Fruit fly (Drosophila melanogaster): ENCODE data around the gene CG7443.
A peak's percentile ranks its signal among the peaks of the same experiment; 100 is the strongest.

Gene CG7443

DNA sequence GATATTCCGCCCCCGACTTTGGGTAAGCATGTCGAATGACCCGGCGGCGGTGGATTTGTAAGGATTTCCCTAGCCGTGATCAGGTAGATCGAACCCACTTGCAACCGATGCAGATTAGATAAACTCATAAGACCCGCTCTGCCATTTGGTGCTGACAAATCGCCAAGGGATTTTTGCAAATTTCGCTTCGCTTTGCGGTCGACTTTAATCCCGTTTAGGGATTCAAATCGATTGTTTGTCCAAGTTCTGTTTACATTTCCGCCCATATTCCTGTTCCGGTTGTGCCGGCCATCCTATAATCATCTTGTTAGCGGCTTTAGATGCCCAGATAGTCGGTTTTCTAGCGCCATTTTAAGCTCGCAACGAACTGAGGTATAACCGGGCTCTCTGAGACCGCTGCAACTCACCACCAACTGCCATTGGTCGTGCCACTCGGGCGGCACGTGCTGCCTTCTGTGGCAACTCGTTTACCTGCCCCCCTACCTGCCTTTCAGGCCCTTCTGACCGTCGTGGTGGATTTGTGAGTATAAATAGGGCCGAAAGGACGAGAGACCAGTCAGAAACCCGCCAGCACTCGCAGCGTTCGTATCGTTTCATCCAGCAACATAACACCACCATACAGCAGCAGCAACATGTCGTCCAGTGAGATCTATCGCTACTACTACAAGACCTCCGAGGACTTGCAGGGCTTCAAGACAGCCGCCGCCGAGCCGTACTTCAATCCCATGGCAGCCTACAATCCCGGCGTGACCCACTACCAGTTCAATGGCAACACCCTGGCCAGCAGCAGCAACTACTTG, 46.4 kb upstream of the CG7443 start, which contains the start of gene ato:
TSS of gene ato (plus strand) at position 559 of the 800 bp plus-strand sequence.
- TF ChIP-seq Ets65A (GFP tag) (peak; percentile 15), tll (GFP tag; optimal IDR thresholded peaks at IDR 0.05) (peak in 1 of 2 experiments; percentile 56), Neu2 (GFP tag; optimal IDR thresholded peaks at IDR 0.05; ENCODE audit: borderline replicate concordance) (peak; percentile 41), HLHmδ (GFP tag; optimal IDR thresholded peaks at IDR 0.05) (peak; percentile 95), CG2199 (GFP tag; IDR thresholded peaks at IDR 0.05) (no peak), pho (GFP tag; optimal IDR thresholded peaks at IDR 0.05) (no peak), CTCF (GFP tag; optimal IDR thresholded peaks at IDR 0.05) (no peak), cad (GFP tag; optimal IDR thresholded peaks at IDR 0.05) (no peak), crol (GFP tag; IDR thresholded peaks at IDR 0.05) (peak; percentile 80), CG3995 (GFP tag; optimal IDR thresholded peaks at IDR 0.05) (no peak), fd102C (GFP tag; optimal IDR thresholded peaks at IDR 0.05) (no peak), pzg (GFP tag; optimal IDR thresholded peaks at IDR 0.05) (no peak), Nf-YC (tag; optimal IDR thresholded peaks at IDR 0.05) (peak; percentile 94), Hr3 (GFP tag; optimal IDR thresholded peaks at IDR 0.05) (no peak), Nf-YB (GFP tag; optimal IDR thresholded peaks at IDR 0.05) (peak; percentile 94), sens (GFP tag) (peak; percentile 53), CG10654 (GFP tag; optimal IDR thresholded peaks at IDR 0.05) (no peak), CG15479 (GFP tag; optimal IDR thresholded peaks at IDR 0.05) (peak; percentile 94), Jarid2 (GFP tag; optimal IDR thresholded peaks at IDR 0.05) (peak; percentile 57), CG15011 (GFP tag; optimal IDR thresholded peaks at IDR 0.05) (no peak), Deaf1 (tag; optimal IDR thresholded peaks at IDR 0.05) (peak; percentile 90), dimm (GFP tag; IDR thresholded peaks at IDR 0.05) (no peak)

DNA sequence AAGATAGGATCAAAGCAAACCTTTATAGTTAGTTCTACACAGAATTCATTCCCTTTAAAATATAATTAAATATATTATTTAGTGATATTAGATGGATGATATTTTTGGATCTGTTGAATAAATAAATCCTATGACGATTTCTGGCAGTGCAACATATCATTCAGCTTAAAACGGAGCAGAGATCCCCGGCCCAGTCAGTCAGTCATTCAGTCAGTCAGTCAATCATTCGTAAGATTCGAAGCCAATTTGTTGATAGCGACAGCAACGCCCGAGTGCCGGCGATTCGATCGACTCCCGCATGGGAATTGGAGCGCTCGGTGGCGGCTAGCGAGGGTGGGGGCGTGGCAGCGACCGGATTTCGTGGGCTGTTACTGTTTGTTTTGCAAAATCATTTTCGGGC, 44.1 kb upstream of the CG7443 start:
- TF ChIP-seq Vsx1 (GFP tag; optimal IDR thresholded peaks at IDR 0.05) (no peak), Opbp (GFP tag; IDR thresholded peaks at IDR 0.05; ENCODE audit: partially characterized antibody) (0 out of 3 replicates have a peak, but pooled peaks have one; percentile 32), sens (GFP tag) (peak; percentile 19), CG8281 (tag; optimal IDR thresholded peaks at IDR 0.05) (peak; percentile 90)

DNA sequence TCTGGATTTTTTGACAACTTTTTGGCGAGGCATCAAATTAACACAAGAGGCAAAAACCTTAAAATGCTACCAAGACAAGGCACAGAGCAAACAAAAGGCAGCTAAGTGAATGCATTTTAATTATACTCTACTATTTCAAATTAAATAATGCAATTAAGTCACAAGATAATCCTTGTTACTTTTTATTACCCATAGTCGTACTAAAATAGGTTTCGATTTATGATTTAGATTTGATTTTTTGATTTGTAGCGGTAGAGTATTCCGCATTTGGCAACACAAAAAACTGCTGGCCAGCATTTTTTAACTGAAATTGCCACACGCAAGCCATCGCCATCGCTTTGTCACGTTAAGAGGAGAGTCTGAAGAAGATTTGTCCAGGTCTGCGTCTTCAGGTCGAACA, 41.4 kb upstream of the CG7443 start:
- TF ChIP-seq D19A (tag; optimal IDR thresholded peaks at IDR 0.05) = peak; percentile 23
- TF ChIP-seq Oli (tag; optimal IDR thresholded peaks at IDR 0.05) = no peak
- no peak for TF ChIP-seq Fer2 (tag; optimal IDR thresholded peaks at IDR 0.05)

dm6 chr3R:8284234-8284633, 39.9 kb upstream of the CG7443 start:
- TF ChIP-seq tll (GFP tag; optimal IDR thresholded peaks at IDR 0.05) (peak in 1 of 2 experiments; percentile 75), PHDP (tag; optimal IDR thresholded peaks at IDR 0.05) (no peak), twi (tag; optimal IDR thresholded peaks at IDR 0.05) (peak; percentile 18), D (optimal IDR thresholded peaks at IDR 0.05) (peak; percentile 100), D (GFP tag; optimal IDR thresholded peaks at IDR 0.05) (no peak), CG2889 (GFP tag; IDR thresholded peaks at IDR 0.05) (0 out of 3 replicates have a peak, but pooled peaks have one; percentile 15), zen (tag; optimal IDR thresholded peaks at IDR 0.05) (peak; percentile 39), Pdp1 (GFP tag; optimal IDR thresholded peaks at IDR 0.05) (no peak), vvl (GFP tag; IDR thresholded peaks at IDR 0.05) (no peak), CG3847 (GFP tag; IDR thresholded peaks at IDR 0.05) (no peak), insv (GFP tag; optimal IDR thresholded peaks at IDR 0.05) (no peak)
